Worm (Caenorhabditis elegans) whole organism, L2 larva: ENCODE data around the gene cgt-2.
A peak's percentile ranks its signal among the peaks of the same experiment; 100 is the strongest.

Experiments used
- C34F6.9 ChIP-seq: fragments of 150-350 bp; optimal IDR thresholded peaks from 2 replicates; lab custom pipeline; 2014; ENCODE audit warnings: missing biosample characterization, missing genetic modification characterization
- F13H6.1 ChIP-seq: sonication (generic microtip); optimal IDR thresholded peaks from 2 replicates; lab custom pipeline; 2016; ENCODE audit warnings: missing genetic modification characterization, missing compliant biosample characterization
- R02D3.7 ChIP-seq: fragments of 150-350 bp; optimal IDR thresholded peaks from 2 replicates; lab custom pipeline; 2014; ENCODE audit warnings: missing biosample characterization, missing genetic modification characterization
- Y55F3AM.14 ChIP-seq: fragments of 200-800 bp; sonication (Bioruptor generic); optimal IDR thresholded peaks from 2 replicates; lab custom pipeline; 2018; ENCODE audit warnings: mild to moderate bottlenecking, missing genetic modification characterization, missing compliant biosample characterization
- ZK546.5 ChIP-seq: sonication (generic microtip); optimal IDR thresholded peaks from 2 replicates; lab custom pipeline; 2017; ENCODE audit warnings: missing biosample characterization, missing genetic modification characterization
- alr-1 ChIP-seq: fragments of 150-350 bp; optimal IDR thresholded peaks from 2 replicates; lab custom pipeline; 2014; ENCODE audit warnings: missing biosample characterization, missing genetic modification characterization
- aly-2 ChIP-seq: fragments of 150-350 bp; optimal IDR thresholded peaks from 2 replicates; lab custom pipeline; 2014; ENCODE audit warnings: missing biosample characterization, missing genetic modification characterization
- ama-1 ChIP-seq: fragments of 150-350 bp; optimal IDR thresholded peaks from 2 replicates; lab custom pipeline; 2018; ENCODE audit warnings: inconsistent platforms
- blmp-1 ChIP-seq: sonication (generic microtip); optimal IDR thresholded peaks from 2 replicates; lab custom pipeline; 2017; ENCODE audit warnings: missing genetic modification characterization, mild to moderate bottlenecking, missing compliant biosample characterization, antibody characterized with exemption, moderate library complexity; ENCODE audit not compliant: insufficient read depth
- ceh-16 ChIP-seq: fragments of 150-350 bp; optimal IDR thresholded peaks from 2 replicates; lab custom pipeline; 2014; ENCODE audit warnings: missing biosample characterization, missing genetic modification characterization
- ceh-82 ChIP-seq: fragments of 150-350 bp; optimal IDR thresholded peaks from 2 replicates; lab custom pipeline; 2014; ENCODE audit warnings: missing biosample characterization, missing genetic modification characterization
- crh-2 ChIP-seq: sonication (generic microtip); optimal IDR thresholded peaks from 2 replicates; lab custom pipeline; 2017; ENCODE audit warnings: missing biosample characterization, missing genetic modification characterization
- dmd-4 ChIP-seq: sonication (generic microtip); optimal IDR thresholded peaks from 2 replicates; lab custom pipeline; 2017; ENCODE audit warnings: missing biosample characterization, missing genetic modification characterization
- egl-27 ChIP-seq: sonication (generic microtip); optimal IDR thresholded peaks from 3 replicates; lab custom pipeline; 2017; ENCODE audit warnings: missing biosample characterization, missing genetic modification reagents, missing genetic modification characterization
- elt-1 ChIP-seq: fragments of 150-350 bp; optimal IDR thresholded peaks from 2 replicates; lab custom pipeline; 2014; ENCODE audit warnings: missing biosample characterization, missing genetic modification characterization
- elt-3 ChIP-seq: sonication (generic microtip); optimal IDR thresholded peaks from 2 replicates; lab custom pipeline; 2017; ENCODE audit warnings: missing biosample characterization, missing genetic modification characterization
- fos-1 ChIP-seq: fragments of 150-350 bp; optimal IDR thresholded peaks from 2 replicates; lab custom pipeline; 2014; ENCODE audit warnings: missing biosample characterization, missing genetic modification characterization
- lin-13 ChIP-seq: fragments of 150-350 bp; optimal IDR thresholded peaks from 2 replicates; lab custom pipeline; 2014; ENCODE audit warnings: missing biosample characterization, missing genetic modification reagents, missing genetic modification characterization
- lin-39 ChIP-seq: fragments of 150-350 bp; optimal IDR thresholded peaks from 2 replicates; lab custom pipeline; 2014; ENCODE audit warnings: missing biosample characterization, missing genetic modification reagents, missing genetic modification characterization
- lsy-2 ChIP-seq, 2 experiments: fragments of 150-350 bp in 1 of 2; sonication (generic microtip) in 1 of 2; optimal IDR thresholded peaks; 2 replicates each; lab custom pipeline; 2014 to 2017; ENCODE audit warnings: missing biosample characterization in 2 of 2, missing genetic modification characterization in 2 of 2
- mbf-1 ChIP-seq: sonication (generic microtip); optimal IDR thresholded peaks from 2 replicates; lab custom pipeline; 2017; ENCODE audit warnings: missing biosample characterization, missing genetic modification characterization
- mdl-1 ChIP-seq, 2 experiments: fragments of 150-350 bp in 1 of 2; sonication (generic microtip) in 1 of 2; optimal IDR thresholded peaks; 2 replicates each; lab custom pipeline; 2017; ENCODE audit warnings: missing biosample characterization in 2 of 2, missing genetic modification characterization in 2 of 2
- nhr-12 ChIP-seq: fragments of 150-350 bp; optimal IDR thresholded peaks from 2 replicates; lab custom pipeline; 2014; ENCODE audit warnings: missing biosample characterization, missing genetic modification characterization
- nhr-129 ChIP-seq: fragments of 150-350 bp; optimal IDR thresholded peaks from 2 replicates; lab custom pipeline; 2014; ENCODE audit warnings: missing biosample characterization, missing genetic modification characterization
- nhr-21 ChIP-seq: fragments of 150-350 bp; optimal IDR thresholded peaks from 2 replicates; lab custom pipeline; 2014; ENCODE audit warnings: missing biosample characterization, missing genetic modification characterization
- nhr-23 ChIP-seq: fragments of 150-350 bp; optimal IDR thresholded peaks from 2 replicates; lab custom pipeline; 2014; ENCODE audit warnings: missing biosample characterization, missing genetic modification reagents, missing genetic modification characterization
- nhr-6 ChIP-seq: fragments of 150-350 bp; optimal IDR thresholded peaks from 2 replicates; lab custom pipeline; 2014; ENCODE audit warnings: missing biosample characterization, missing genetic modification characterization
- nhr-77 ChIP-seq: fragments of 150-350 bp; optimal IDR thresholded peaks from 2 replicates; lab custom pipeline; 2014; ENCODE audit warnings: missing biosample characterization, missing genetic modification characterization
- skn-1 ChIP-seq: sonication (generic microtip); optimal IDR thresholded peaks from 2 replicates; lab custom pipeline; 2017; ENCODE audit warnings: missing biosample characterization, missing genetic modification characterization
- sma-3 ChIP-seq: sonication (generic microtip); optimal IDR thresholded peaks from 2 replicates; lab custom pipeline; 2016; ENCODE audit warnings: missing genetic modification reagents, missing genetic modification characterization, missing compliant biosample characterization
- snpc-4 ChIP-seq: fragments of 150-350 bp; optimal IDR thresholded peaks from 2 replicates; lab custom pipeline; 2014; ENCODE audit warnings: missing biosample characterization, missing genetic modification characterization
- unc-55 ChIP-seq: fragments of 150-350 bp; sonication (generic microtip); optimal IDR thresholded peaks from 3 replicates; lab custom pipeline; 2014; ENCODE audit warnings: missing biosample characterization, missing genetic modification reagents, missing genetic modification characterization
- unc-62 ChIP-seq: fragments of 150-350 bp; optimal IDR thresholded peaks from 2 replicates; lab custom pipeline; 2014; ENCODE audit warnings: missing biosample characterization, missing genetic modification reagents, missing genetic modification characterization
- zag-1 ChIP-seq: fragments of 150-350 bp; optimal IDR thresholded peaks from 2 replicates; lab custom pipeline; 2014; ENCODE audit warnings: missing biosample characterization, missing genetic modification characterization
- ztf-1 ChIP-seq: fragments of 200-800 bp; sonication (Bioruptor generic); conservative IDR thresholded peaks from 2 replicates; pipeline ENCODE4 v1.3.6; 2022; ENCODE audit warnings: missing genetic modification characterization, missing compliant biosample characterization

cgt-2 gene

DNA sequence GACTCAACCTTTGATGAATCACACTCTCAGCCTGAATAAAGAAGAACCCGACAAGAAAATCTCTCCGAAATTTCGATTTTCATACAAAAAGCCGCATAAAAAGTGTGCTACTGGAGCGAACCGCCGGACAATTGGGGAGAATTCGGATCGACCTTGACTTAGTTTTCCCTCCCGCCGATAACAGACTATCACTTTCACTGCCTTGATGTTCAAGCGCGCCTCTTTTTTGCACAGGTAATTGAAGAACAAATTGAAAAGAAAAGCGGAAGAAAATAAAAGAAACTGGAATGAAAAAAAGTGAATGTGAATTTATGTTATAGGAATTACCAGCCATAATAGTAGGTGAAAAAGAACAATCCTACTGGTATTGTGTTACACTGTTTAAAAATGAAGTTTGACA, 9.1 kb upstream of the cgt-2 start:
- TF ChIP-seq elt-3 (tag; lab: Kevin White, UChicago) (no peak), elt-1 (tag; lab: Kevin White, UChicago) (peak; percentile 2), blmp-1 (tag; lab: Kevin White, UChicago) (peak; percentile 81)

DNA sequence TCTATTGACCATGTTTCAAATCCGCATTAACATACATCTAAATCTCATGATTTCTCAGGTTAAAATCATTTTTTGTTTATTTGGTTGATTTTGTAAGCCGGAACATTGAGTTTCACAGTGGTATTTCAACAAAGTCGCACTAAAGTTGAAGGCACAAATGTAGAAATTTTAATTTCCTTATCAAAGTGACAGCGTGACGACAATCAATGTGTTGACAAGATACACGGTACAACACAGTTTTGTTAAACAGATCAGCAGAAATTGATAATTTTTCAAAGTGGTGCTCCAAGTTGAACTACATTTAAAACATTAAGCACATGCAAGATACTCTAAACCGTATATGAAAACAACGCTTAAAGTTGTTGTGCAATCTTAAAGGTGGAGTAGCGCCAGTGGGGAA, 7.6 kb downstream of the cgt-2 start:
- no peak for TF ChIP-seq F13H6.1 (tag; lab: Kevin White, UChicago)
- TF ChIP-seq R02D3.7 (tag; lab: Kevin White, UChicago) = no peak
- TF ChIP-seq fos-1 = peak; percentile 11
- no peak for TF ChIP-seq Y55F3AM.14 (GFP tag; lab: Kevin White, UChicago)
- TF ChIP-seq nhr-21 (tag; lab: Kevin White, UChicago) = no peak
- TF ChIP-seq lin-13 (GFP tag; lab: Kevin White, UChicago) = no peak
- TF ChIP-seq ceh-16 (tag; lab: Kevin White, UChicago) = no peak
- no peak for TF ChIP-seq mbf-1 (tag; lab: Kevin White, UChicago)
- no peak for TF ChIP-seq zag-1
- TF ChIP-seq unc-62 = no peak
- no peak for TF ChIP-seq dmd-4 (tag; lab: Kevin White, UChicago)
- TF ChIP-seq egl-27 (tag; lab: Kevin White, UChicago) = no peak
- no peak for TF ChIP-seq lin-39
- no peak for TF ChIP-seq mdl-1 (tag; optimal IDR thresholded peaks at IDR 0.05; lab: Kevin White, UChicago)
- TF ChIP-seq ZK546.5 (tag; lab: Kevin White, UChicago) = no peak
- TF ChIP-seq ceh-82 = no peak
- peak; percentile 13 for TF ChIP-seq crh-2 (tag; lab: Kevin White, UChicago)
- TF ChIP-seq nhr-6 (tag; lab: Kevin White, UChicago) = no peak

DNA sequence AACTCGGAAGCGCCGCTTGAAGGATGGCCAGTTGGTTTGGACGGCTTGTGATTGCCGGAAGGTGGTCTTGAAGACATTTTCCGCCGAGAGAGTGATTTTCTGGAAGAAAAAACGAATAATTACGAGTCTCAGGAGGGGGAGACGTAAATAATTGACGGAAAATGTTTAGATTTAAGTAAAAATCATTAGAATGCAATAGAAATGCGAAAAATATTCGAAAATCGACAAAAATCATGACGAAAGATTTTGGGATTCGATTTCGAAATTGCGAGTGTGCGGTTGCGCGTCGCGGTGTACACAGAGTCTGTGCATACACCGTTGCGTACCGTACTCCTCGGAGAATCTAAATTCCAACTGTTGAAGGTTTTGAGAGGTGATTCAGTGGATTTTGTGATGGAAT, 16.6 kb downstream of the cgt-2 start, which contains the start of gene H11L12.1:
H11L12.1 (minus strand) TSS at position 101 of the 400 bp plus-strand sequence.
- TF ChIP-seq crh-2 (tag; lab: Kevin White, UChicago) (no peak), zag-1 (no peak), elt-3 (tag; lab: Kevin White, UChicago) (no peak), ama-1 (no peak), unc-55 (no peak), lsy-2 (tag; optimal IDR thresholded peaks at IDR 0.05; lab: Kevin White, UChicago) (no peak), C34F6.9 (tag; lab: Kevin White, UChicago) (no peak), nhr-77 (tag; lab: Kevin White, UChicago) (no peak), nhr-12 (tag; lab: Kevin White, UChicago) (no peak), aly-2 (tag; lab: Kevin White, UChicago) (no peak), lin-39 (no peak), snpc-4 (no peak), alr-1 (no peak)

DNA sequence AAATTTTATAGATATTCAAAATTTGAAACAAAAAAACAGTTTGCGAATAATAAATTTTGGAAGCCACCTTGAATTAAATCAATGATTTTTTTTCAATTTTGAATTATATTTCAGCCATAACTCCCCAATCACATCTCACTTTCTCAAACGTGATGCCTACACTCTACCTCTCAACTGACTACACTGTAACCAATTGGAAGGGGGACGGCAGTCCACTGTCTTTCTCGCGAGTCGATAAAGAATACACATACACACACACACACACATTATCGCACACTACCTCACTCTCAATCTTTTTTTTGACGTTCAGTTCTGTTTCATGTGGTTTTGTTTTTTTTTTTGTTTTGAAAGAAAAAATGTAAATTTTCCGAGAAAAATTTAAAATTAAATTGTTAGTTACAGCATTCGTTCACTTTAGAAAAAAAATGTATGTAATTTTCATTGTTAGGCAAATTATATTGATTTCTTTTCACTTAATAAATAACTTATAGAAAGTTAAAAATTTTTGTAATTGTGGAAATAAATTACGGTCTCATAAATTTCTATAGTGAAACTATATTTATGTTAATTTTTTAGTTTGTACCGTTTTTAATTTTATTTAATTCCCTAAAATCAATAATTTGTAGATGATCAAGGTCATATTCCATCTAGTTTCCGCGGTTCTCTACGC, 19.4 kb downstream of the cgt-2 start, which contains the start of gene cTel55X.1:
cTel55X.1 (plus strand) TSS at position 620 of the 670 bp plus-strand sequence.
- TF ChIP-seq skn-1 (tag; lab: Kevin White, UChicago) = no peak
- TF ChIP-seq aly-2 (tag; lab: Kevin White, UChicago) = no peak
- TF ChIP-seq snpc-4 = no peak
- no peak for TF ChIP-seq sma-3 (GFP tag; lab: Kevin White, UChicago)
- TF ChIP-seq elt-3 (tag; lab: Kevin White, UChicago) = no peak
- TF ChIP-seq ztf-1 = no peak
- no peak for TF ChIP-seq mbf-1 (tag; lab: Kevin White, UChicago)
- TF ChIP-seq nhr-129 (tag; lab: Kevin White, UChicago) = peak; percentile 29
- TF ChIP-seq fos-1 = peak; percentile 29
- TF ChIP-seq lsy-2 (tag; optimal IDR thresholded peaks at IDR 0.05; lab: Kevin White, UChicago) = no peak
- no peak for TF ChIP-seq nhr-23
- no peak for TF ChIP-seq ceh-16 (tag; lab: Kevin White, UChicago)
- TF ChIP-seq crh-2 (tag; lab: Kevin White, UChicago) = no peak
